Worm (Caenorhabditis elegans): ENCODE data around the gene T24E12.10.

DNA sequence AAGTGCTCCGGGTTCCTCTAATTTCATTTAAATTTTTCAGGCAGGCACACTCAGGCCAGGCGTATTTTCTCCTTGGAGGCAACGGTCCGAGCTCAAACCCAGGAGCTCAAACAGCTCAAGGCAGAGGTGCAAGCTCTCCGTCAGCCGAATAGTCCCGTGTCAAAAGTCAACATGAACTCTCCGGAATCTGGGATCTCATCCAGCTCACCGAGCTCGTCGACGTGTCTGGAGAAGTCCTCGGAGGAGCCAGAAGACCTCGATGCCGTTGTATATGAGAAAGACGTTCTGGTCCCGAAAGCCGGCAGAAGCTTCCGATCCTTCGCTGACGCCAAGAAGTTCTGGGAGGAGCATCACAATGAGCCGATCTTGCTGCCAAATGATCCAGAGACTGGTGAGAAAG lies 12.7 kb upstream of the T24E12.10 start:
- TF ChIP-seq sea-1 (GFP tag; conservative IDR thresholded peaks at IDR 0.05) (no peak), ceh-13 (GFP tag; optimal IDR thresholded peaks at IDR 0.05) (no peak), ama-1 (optimal IDR thresholded peaks at IDR 0.05) (no peak), hnd-1 (tag; optimal IDR thresholded peaks at IDR 0.05) (no peak), aly-1 (tag; optimal IDR thresholded peaks at IDR 0.05) (no peak), hmbx-1 (tag; optimal IDR thresholded peaks at IDR 0.05) (no peak), F13C5.2 (tag; optimal IDR thresholded peaks at IDR 0.05) (no peak), tra-4 (tag; optimal IDR thresholded peaks at IDR 0.05) (no peak), hmg-4 (GFP tag; optimal IDR thresholded peaks at IDR 0.05) (no peak), tbx-37 (GFP tag; conservative IDR thresholded peaks at IDR 0.05) (no peak)
